Worm (Caenorhabditis elegans): Measurements from ENCODE around the gene sox-3.

ce11 chrX:14662460-14662859, 30.3 kb downstream of the sox-3 start:
- TF ChIP-seq fkh-6 (tag; optimal IDR thresholded peaks at IDR 0.05) (no peak), pqm-1 (tag; optimal IDR thresholded peaks at IDR 0.05) (no peak), T23F11.4 (GFP tag; optimal IDR thresholded peaks at IDR 0.05) (no peak), ahr-1 (tag; optimal IDR thresholded peaks at IDR 0.05) (no peak), rnt-1 (tag; optimal IDR thresholded peaks at IDR 0.05) (no peak)
